Fruit fly (Drosophila melanogaster) whole organism, adult: ENCODE data around the gene Clic.

ENCODE experiments used
- CG11617 ChIP-seq: fragments of 200-800 bp; sonication (Bioruptor generic); optimal IDR thresholded peaks from 2 replicates; lab custom pipeline; 2017; ENCODE audit warnings: mild to moderate bottlenecking, missing biosample characterization, missing genetic modification reagents, missing genetic modification characterization
- CG12768 ChIP-seq: fragments of 200-800 bp; sonication (Bioruptor generic); optimal IDR thresholded peaks from 2 replicates; lab custom pipeline; 2017; ENCODE audit warnings: missing biosample characterization, missing genetic modification characterization, mild to moderate bottlenecking, moderate library complexity, missing genetic modification reagents
- Hr96 ChIP-seq: fragments of 200-800 bp; sonication (Bioruptor generic); optimal IDR thresholded peaks from 2 replicates; lab custom pipeline; 2016; ENCODE audit warnings: missing biosample characterization, missing genetic modification characterization
- pad ChIP-seq: fragments of 200-800 bp; sonication (Bioruptor generic); optimal IDR thresholded peaks from 3 replicates; lab custom pipeline; 2017; ENCODE audit warnings: missing biosample characterization, missing genetic modification characterization, mild to moderate bottlenecking, moderate library complexity, missing genetic modification reagents

DNA sequence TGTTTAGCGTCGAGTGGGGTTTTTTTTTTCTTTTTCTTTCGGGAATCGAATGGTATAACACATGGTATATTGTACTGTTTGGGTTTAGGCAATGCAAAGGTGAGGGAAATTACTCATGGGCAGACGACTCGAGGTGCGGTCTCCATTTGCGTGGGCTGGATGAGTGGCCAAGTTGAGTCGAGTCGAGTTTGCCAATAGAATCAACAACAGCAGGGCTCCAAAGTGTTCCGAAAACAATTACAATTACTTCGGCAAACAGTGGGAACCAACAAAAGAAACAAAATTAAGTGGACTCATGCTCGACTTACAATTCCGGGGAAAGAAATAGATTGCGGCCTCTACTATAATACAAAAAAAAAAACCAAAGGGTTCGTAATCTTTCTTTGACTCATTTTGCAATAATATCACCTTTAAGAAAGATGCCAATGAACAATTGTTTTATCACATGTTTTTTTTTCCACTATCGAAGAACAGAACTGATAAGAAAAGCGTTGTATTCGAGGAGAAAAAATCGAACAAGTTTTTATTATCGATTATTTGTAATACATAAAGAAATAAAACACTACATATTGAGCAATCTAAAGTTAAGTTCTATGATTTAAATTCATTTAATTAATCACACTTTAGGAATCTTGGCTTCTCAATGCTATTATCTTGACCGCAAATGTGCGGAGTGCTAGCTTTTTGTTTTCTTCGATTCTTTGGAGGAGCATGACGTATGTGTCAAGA lies 1.6 kb downstream of the Clic start:
- TF ChIP-seq CG11617 (GFP tag; lab: Kevin White, UChicago) (no peak), CG12768 (GFP tag; lab: Kevin White, UChicago) (no peak), pad (GFP tag; lab: Kevin White, UChicago) (no peak), Hr96 (no peak)
